Worm (Caenorhabditis elegans) whole organism, early embryonic: Measurements from ENCODE around the gene F32D8.13.
A peak's percentile ranks its signal among the peaks of the same experiment; 100 is the strongest.

Experiments
- B0310.2 ChIP-seq: sonication (generic microtip); optimal IDR thresholded peaks from 2 replicates; lab custom pipeline; 2016; ENCODE audit warnings: mild to moderate bottlenecking, missing genetic modification characterization, missing compliant biosample characterization
- F13C5.2 ChIP-seq: sonication (generic microtip); optimal IDR thresholded peaks from 2 replicates; lab custom pipeline; 2017; ENCODE audit warnings: mild to moderate bottlenecking, missing genetic modification characterization, inconsistent platforms, missing compliant biosample characterization
- aly-1 ChIP-seq: sonication (generic microtip); optimal IDR thresholded peaks from 2 replicates; lab custom pipeline; 2016; ENCODE audit warnings: missing genetic modification characterization, missing compliant biosample characterization
- ama-1 ChIP-seq: fragments of 150-350 bp; optimal IDR thresholded peaks from 2 replicates; lab custom pipeline; 2014
- ceh-13 ChIP-seq: fragments of 200-800 bp; sonication (Bioruptor generic); optimal IDR thresholded peaks from 2 replicates; lab custom pipeline; 2018; ENCODE audit warnings: mild to moderate bottlenecking, missing genetic modification characterization, missing compliant biosample characterization
- ceh-36 ChIP-seq: sonication (generic microtip); optimal IDR thresholded peaks from 2 replicates; lab custom pipeline; 2016; ENCODE audit warnings: missing genetic modification characterization, inconsistent platforms, missing compliant biosample characterization
- ets-7 ChIP-seq: sonication (generic microtip); optimal IDR thresholded peaks from 2 replicates; lab custom pipeline; 2016; ENCODE audit warnings: missing genotype, missing genetic modification characterization, missing compliant biosample characterization
- flt-1 ChIP-seq: fragments of 200-800 bp; sonication (Bioruptor generic); IDR thresholded peaks from 2 replicates; pipeline ENCODE4 v1.3.6; 2022; ENCODE audit warnings: missing genetic modification characterization, missing compliant biosample characterization
- hmbx-1 ChIP-seq: sonication (generic microtip); optimal IDR thresholded peaks from 2 replicates; lab custom pipeline; 2016; ENCODE audit warnings: mild to moderate bottlenecking, missing genetic modification characterization, missing compliant biosample characterization
- hmg-4 ChIP-seq: fragments of 200-800 bp; sonication (Bioruptor generic); optimal IDR thresholded peaks from 2 replicates; lab custom pipeline; 2018; ENCODE audit warnings: mild to moderate bottlenecking, missing genetic modification characterization, missing compliant biosample characterization
- hnd-1 ChIP-seq: sonication (generic microtip); optimal IDR thresholded peaks from 2 replicates; lab custom pipeline; 2016; ENCODE audit warnings: missing genetic modification characterization, missing compliant biosample characterization
- pes-1 ChIP-seq: fragments of 200-800 bp; sonication (Bioruptor generic); IDR thresholded peaks from 2 replicates; pipeline ENCODE4 v1.3.6; 2022; ENCODE audit warnings: missing genetic modification reagents, missing genetic modification characterization, missing compliant biosample characterization
- scrt-1 ChIP-seq: fragments of 200-800 bp; sonication (Bioruptor generic); IDR thresholded peaks from 2 replicates; pipeline ENCODE4 v1.3.6; 2022; ENCODE audit warnings: missing genetic modification characterization, missing compliant biosample characterization
- sea-1 ChIP-seq: fragments of 200-800 bp; sonication (Bioruptor generic); conservative IDR thresholded peaks from 2 replicates; pipeline ENCODE4 v1.3.6; 2022; ENCODE audit warnings: missing genetic modification characterization, missing compliant biosample characterization
- tbx-11 ChIP-seq: fragments of 200-800 bp; sonication (Bioruptor generic); IDR thresholded peaks from 2 replicates; pipeline ENCODE4 v1.3.6; 2022; ENCODE audit warnings: missing genetic modification characterization, missing compliant biosample characterization
- tbx-37 ChIP-seq: fragments of 200-800 bp; sonication (Bioruptor generic); conservative IDR thresholded peaks from 2 replicates; pipeline ENCODE4 v1.3.6; 2022; ENCODE audit warnings: missing genetic modification reagents, missing genetic modification characterization, missing compliant biosample characterization
- tra-4 ChIP-seq: sonication (generic microtip); optimal IDR thresholded peaks from 2 replicates; lab custom pipeline; 2017; ENCODE audit warnings: missing genetic modification characterization, missing compliant biosample characterization

Gene F32D8.13

DNA sequence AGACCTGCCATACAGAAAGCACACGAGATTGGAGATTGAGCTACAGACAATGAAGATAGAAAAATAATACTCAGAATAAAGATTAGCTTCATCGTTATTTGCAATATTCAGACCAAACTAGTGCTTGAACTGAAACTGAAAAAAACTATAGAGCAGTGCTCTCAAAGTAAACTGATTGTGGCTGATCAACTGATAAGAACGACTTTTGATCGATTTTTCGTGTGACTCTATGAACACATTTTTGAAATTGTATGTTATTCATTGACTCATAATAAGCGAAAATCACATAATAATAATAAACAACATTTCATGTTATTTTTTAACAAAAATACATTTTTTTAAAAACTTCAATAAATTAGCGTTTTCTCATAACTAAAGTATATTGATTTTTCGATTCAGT, 4.8 kb upstream of the F32D8.13 start, which contains the start of gene spp-16:
TSS of gene spp-16 (minus strand) at position 179 of the 400 bp plus-strand sequence.
- TF ChIP-seq hnd-1 = no peak
- TF ChIP-seq B0310.2 (tag; lab: Kevin White, UChicago) = no peak
- no peak for TF ChIP-seq pes-1

DNA sequence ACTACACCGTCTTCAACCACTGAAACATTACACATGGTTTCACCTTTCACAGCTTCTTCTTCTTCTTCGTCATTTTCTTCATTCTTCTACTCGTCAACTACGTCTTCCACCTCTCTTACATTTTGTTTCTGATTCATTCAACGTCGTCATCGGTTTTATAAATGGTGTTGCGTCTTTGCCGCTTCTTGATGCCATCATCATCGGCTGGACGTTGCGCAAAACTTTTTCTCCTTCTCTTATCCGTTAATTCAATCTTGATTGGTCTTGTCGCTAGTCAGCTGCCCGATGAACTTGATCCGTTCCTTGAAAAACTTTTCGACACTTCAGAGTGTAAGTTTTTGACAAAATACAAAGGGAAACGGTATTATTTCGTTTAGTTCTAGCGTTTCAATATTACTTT, 2.3 kb upstream of the F32D8.13 start:
- TF ChIP-seq tbx-11 (GFP tag; lab: Robert Waterston, UW) = no peak
- no peak for TF ChIP-seq hmbx-1
- no peak for TF ChIP-seq hmg-4
- TF ChIP-seq tbx-37 (GFP tag; lab: Robert Waterston, UW) = no peak
- no peak for TF ChIP-seq ets-7 (tag; lab: Kevin White, UChicago)
- no peak for TF ChIP-seq aly-1
- no peak for TF ChIP-seq scrt-1 (GFP tag; lab: Robert Waterston, UW)
- TF ChIP-seq pes-1 = no peak
- TF ChIP-seq hnd-1 = no peak

DNA sequence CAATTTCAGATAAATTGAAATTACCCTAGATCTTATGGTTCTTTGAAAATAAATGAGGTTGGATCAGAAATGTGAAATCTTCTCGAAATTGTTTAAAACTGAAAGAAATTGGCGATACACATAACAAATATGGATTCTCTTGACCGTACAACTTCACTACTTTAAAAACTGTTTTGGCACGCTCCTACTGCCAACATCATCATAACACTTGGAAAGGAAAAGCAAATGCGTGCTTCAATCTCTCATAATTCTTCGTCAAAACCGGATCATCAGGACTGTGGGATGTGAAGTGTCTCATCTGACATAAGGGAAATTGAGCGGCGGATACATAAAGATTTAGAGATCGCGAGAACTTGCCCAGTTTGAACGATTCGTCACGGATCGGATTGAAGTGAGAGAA, 1.8 kb upstream of the F32D8.13 start, which contains the start of gene F32D8.7:
TSS of gene F32D8.7 (plus strand) at position 329 of the 400 bp plus-strand sequence.
- no peak for TF ChIP-seq hnd-1
- TF ChIP-seq scrt-1 (GFP tag; lab: Robert Waterston, UW) = no peak
- TF ChIP-seq flt-1 (GFP tag; lab: Robert Waterston, UW) = no peak
- no peak for TF ChIP-seq B0310.2 (tag; lab: Kevin White, UChicago)
- no peak for TF ChIP-seq pes-1
- TF ChIP-seq tra-4 (tag; lab: Kevin White, UChicago) = no peak
- no peak for TF ChIP-seq ceh-13 (GFP tag; lab: Kevin White, UChicago)
- no peak for TF ChIP-seq F13C5.2 (tag; lab: Kevin White, UChicago)
- no peak for TF ChIP-seq tbx-11 (GFP tag; lab: Robert Waterston, UW)
- no peak for TF ChIP-seq hmbx-1
- no peak for TF ChIP-seq sea-1 (GFP tag; lab: Robert Waterston, UW)
- TF ChIP-seq ama-1 (lab: Kevin White, UChicago) = no peak
- TF ChIP-seq tbx-37 (GFP tag; lab: Robert Waterston, UW) = no peak
- no peak for TF ChIP-seq hmg-4

DNA sequence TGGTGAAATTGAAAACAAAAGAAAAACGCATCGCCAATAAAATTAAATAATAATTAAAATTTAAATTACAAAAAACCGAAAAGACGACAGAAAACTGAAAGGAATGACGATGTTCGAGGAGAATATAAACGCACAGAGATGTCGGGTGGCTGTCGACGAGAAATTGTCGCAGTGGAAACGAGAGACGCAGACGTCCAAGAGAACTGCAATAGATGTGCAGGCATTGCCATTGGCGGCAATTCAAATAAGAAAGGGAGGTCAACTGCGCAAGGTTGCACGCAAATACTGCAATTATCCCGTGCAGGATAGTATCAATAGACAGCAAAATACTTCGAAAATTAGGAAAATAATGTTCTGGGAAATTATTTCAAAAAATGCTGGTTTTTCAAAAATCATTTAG, 829 bp upstream of the F32D8.13 start:
- TF ChIP-seq pes-1 (no peak; the same call in none of the 2 replicates), hmbx-1 (no peak), tbx-11 (GFP tag; lab: Robert Waterston, UW) (peak; percentile 58; the same call in 1 of the 2 replicates), hnd-1 (peak; percentile 53), F13C5.2 (tag; lab: Kevin White, UChicago) (peak; percentile 93), sea-1 (GFP tag; lab: Robert Waterston, UW) (peak; percentile 68; the same call in 1 of the 2 replicates), ceh-13 (GFP tag; lab: Kevin White, UChicago) (no peak), hmg-4 (peak; percentile 82), B0310.2 (tag; lab: Kevin White, UChicago) (peak; percentile 25), ceh-36 (tag; lab: Kevin White, UChicago) (no peak), scrt-1 (GFP tag; lab: Robert Waterston, UW) (peak; percentile 46; the same call in 1 of the 2 replicates), tra-4 (tag; lab: Kevin White, UChicago) (no peak), ets-7 (tag; lab: Kevin White, UChicago) (no peak), ama-1 (lab: Kevin White, UChicago) (no peak), flt-1 (GFP tag; lab: Robert Waterston, UW) (peak; percentile 76), tbx-37 (GFP tag; lab: Robert Waterston, UW) (peak; percentile 61), aly-1 (no peak)

DNA sequence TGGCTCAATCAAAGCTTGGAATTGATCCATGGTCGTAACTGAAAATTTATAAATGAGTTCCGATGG, 596 bp upstream of the F32D8.13 start, which contains the start of gene sec-61.G:
TSS of gene sec-61.G (minus strand) at position 38 of the 66 bp plus-strand sequence.
- TF ChIP-seq scrt-1 (GFP tag; lab: Robert Waterston, UW) (no peak), tra-4 (tag; lab: Kevin White, UChicago) (no peak), sea-1 (GFP tag; lab: Robert Waterston, UW) (no peak), F13C5.2 (tag; lab: Kevin White, UChicago) (no peak), B0310.2 (tag; lab: Kevin White, UChicago) (no peak), hmbx-1 (no peak), flt-1 (GFP tag; lab: Robert Waterston, UW) (no peak), ama-1 (lab: Kevin White, UChicago) (no peak), ets-7 (tag; lab: Kevin White, UChicago) (no peak), aly-1 (no peak), ceh-36 (tag; lab: Kevin White, UChicago) (no peak), ceh-13 (GFP tag; lab: Kevin White, UChicago) (no peak), tbx-11 (GFP tag; lab: Robert Waterston, UW) (no peak), tbx-37 (GFP tag; lab: Robert Waterston, UW) (no peak), hnd-1 (no peak), pes-1 (no peak)

DNA sequence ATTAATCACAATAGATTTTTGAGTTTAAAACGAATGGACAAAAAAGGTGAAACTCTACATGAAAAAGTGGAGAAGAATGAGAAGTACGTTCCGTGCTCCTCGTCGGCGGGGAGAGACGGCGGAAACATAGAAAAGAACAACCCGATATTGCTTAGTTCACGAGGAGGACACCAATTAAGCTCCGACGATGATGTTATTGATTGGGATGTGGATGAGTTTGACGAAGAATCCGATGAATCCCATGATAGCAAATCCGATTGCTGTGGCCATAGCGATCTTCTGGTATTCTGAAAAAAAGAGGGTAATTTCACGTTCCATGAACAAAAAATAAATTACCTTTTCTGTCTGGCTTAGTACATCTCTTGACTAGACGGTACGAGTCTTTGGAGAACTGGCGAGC, 363 bp upstream of the F32D8.13 start:
- TF ChIP-seq B0310.2 (tag; lab: Kevin White, UChicago) (no peak), tbx-37 (GFP tag; lab: Robert Waterston, UW) (no peak), flt-1 (GFP tag; lab: Robert Waterston, UW) (no peak), ama-1 (lab: Kevin White, UChicago) (no peak), tbx-11 (GFP tag; lab: Robert Waterston, UW) (no peak), ets-7 (tag; lab: Kevin White, UChicago) (no peak), hnd-1 (no peak)

DNA sequence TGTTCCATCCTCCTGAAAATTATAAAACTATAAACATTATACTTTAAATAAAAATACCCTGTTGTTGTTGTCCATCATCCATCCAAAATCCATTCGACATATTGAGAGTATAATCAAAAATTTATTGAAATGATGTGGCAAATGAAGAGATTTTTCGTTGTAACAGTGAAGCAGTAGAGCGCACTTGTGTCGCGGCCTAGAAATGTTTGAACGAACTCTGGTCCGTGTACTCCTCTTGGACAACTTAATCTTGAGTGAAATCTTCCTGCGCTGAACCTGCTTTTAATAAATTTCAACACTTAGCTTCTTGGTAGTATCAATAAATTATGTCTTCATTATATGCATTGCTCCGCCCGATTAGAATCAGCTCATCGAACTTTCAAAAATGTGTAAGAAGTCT, 1.7 kb downstream of the F32D8.13 start, which contains the start of the genes F32D8.14 and F32D8.5:
TSS of gene F32D8.14 (minus strand) at position 188 of the 400 bp plus-strand sequence.
TSS of gene F32D8.5 (plus strand) at position 200 of the 400 bp plus-strand sequence.
- TF ChIP-seq F13C5.2 (tag; lab: Kevin White, UChicago) (peak; percentile 19), hmbx-1 (no peak), tbx-37 (GFP tag; lab: Robert Waterston, UW) (peak; percentile 69), flt-1 (GFP tag; lab: Robert Waterston, UW) (no peak; the same call in 1 of the 2 replicates), pes-1 (peak; percentile 28; the same call in 1 of the 2 replicates)

DNA sequence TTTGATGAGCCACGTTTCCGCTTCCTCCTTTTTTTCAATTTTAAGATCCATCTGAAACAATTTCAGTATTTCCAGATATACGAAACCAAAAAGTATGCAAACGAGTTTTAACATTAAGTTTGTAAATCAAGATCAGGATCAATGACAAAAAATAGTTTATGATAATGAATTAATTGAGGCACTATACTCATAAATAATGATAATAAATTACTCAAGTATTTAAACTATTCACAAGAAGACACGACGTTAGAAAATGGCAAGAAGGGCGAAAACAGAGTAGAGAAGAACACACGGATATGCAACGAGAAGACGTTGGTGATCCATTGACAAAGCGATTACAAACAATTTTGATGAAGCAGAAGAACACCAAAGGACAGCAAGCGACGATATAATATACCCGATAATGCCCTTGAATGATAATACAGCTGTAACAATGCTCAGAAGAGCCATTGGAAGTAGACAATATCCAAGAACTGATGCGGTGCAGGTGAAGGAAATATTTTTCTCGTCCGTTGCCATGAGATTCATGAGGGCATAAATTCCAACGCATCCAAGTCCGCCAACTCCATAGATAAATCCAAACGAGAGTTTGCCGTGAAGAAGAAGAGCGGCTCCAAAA, 2.7 kb downstream of the F32D8.13 start, which contains the start of gene F32D8.4:
TSS of gene F32D8.4 (minus strand) at position 51 of the 619 bp plus-strand sequence.
- TF ChIP-seq hmg-4 (no peak), ceh-13 (GFP tag; lab: Kevin White, UChicago) (no peak), pes-1 (no peak), sea-1 (GFP tag; lab: Robert Waterston, UW) (no peak), F13C5.2 (tag; lab: Kevin White, UChicago) (no peak), ets-7 (tag; lab: Kevin White, UChicago) (no peak), ceh-36 (tag; lab: Kevin White, UChicago) (no peak), B0310.2 (tag; lab: Kevin White, UChicago) (no peak), tbx-11 (GFP tag; lab: Robert Waterston, UW) (no peak), aly-1 (no peak), flt-1 (GFP tag; lab: Robert Waterston, UW) (no peak), hmbx-1 (no peak), tra-4 (tag; lab: Kevin White, UChicago) (no peak), scrt-1 (GFP tag; lab: Robert Waterston, UW) (no peak), ama-1 (lab: Kevin White, UChicago) (no peak), hnd-1 (no peak)
